Worm (Caenorhabditis elegans): Measurements from ENCODE around the gene F48C5.2.

DNA sequence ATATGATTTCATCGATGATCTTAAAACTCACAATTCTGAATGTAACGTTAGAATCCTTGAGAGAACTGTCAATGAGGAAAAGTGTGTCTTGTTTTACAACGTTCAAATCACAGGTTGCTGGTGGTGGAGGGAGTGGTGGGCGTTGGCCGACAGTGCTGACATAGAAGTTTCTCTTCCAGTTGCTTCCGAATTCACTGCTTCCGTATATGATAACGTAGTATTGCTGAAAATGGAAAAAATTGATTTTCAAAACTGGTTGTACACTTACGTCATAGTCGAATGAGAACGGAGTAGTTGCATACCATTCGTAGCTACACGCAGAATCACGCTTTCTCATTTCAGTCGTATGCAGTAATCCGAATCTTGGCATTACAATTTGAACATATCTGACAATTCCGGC is 37.7 kb upstream of the F48C5.2 start:
- TF ChIP-seq ceh-43 (GFP tag; optimal IDR thresholded peaks at IDR 0.05): no peak
- TF ChIP-seq lin-32 (GFP tag; optimal IDR thresholded peaks at IDR 0.05): no peak

Measured in whole organism, mixed stage, embryonic.